Worm (Caenorhabditis elegans) whole organism, midembryonic: Measurements from ENCODE around the gene Y46E12A.2.

Experiments used
- cog-1 ChIP-seq: sonication (generic microtip); optimal IDR thresholded peaks from 2 replicates; lab custom pipeline; 2016; ENCODE audit warnings: missing genetic modification characterization, missing compliant biosample characterization
- flt-1 ChIP-seq: fragments of 200-800 bp; sonication (Bioruptor generic); IDR thresholded peaks from 2 replicates; pipeline ENCODE4 v1.3.6; 2022; ENCODE audit warnings: missing genetic modification characterization, missing compliant biosample characterization
- klf-2 ChIP-seq: fragments of 200-800 bp; sonication (Bioruptor generic); conservative IDR thresholded peaks from 2 replicates; pipeline ENCODE4 v1.3.6; 2022; ENCODE audit warnings: missing genetic modification reagents, missing genetic modification characterization, missing compliant biosample characterization
- med-1 ChIP-seq: sonication (generic microtip); optimal IDR thresholded peaks from 2 replicates; lab custom pipeline; 2017; ENCODE audit warnings: missing genetic modification characterization, mild to moderate bottlenecking, missing compliant biosample characterization, antibody characterized with exemption, missing genetic modification reagents; ENCODE audit not compliant: insufficient read depth
- ref-1 ChIP-seq: fragments of 200-800 bp; sonication (Bioruptor generic); conservative IDR thresholded peaks from 2 replicates; pipeline ENCODE4 v1.3.6; 2022; ENCODE audit warnings: missing genetic modification reagents, missing genetic modification characterization, missing compliant biosample characterization
- tab-1 ChIP-seq: fragments of 200-800 bp; sonication (Bioruptor generic); IDR thresholded peaks from 2 replicates; pipeline ENCODE4 v1.3.6; 2022; ENCODE audit warnings: missing genetic modification characterization, missing compliant biosample characterization
- ztf-23 ChIP-seq: fragments of 200-800 bp; sonication (Bioruptor generic); IDR thresholded peaks from 2 replicates; pipeline ENCODE4 v1.3.6; 2022; ENCODE audit warnings: missing genetic modification reagents, missing genetic modification characterization, missing compliant biosample characterization
- ztf-29 ChIP-seq: fragments of 200-800 bp; sonication (Bioruptor generic); IDR thresholded peaks from 2 replicates; pipeline ENCODE4 v1.3.6; 2022; ENCODE audit warnings: missing genetic modification reagents, missing genetic modification characterization, missing compliant biosample characterization

DNA sequence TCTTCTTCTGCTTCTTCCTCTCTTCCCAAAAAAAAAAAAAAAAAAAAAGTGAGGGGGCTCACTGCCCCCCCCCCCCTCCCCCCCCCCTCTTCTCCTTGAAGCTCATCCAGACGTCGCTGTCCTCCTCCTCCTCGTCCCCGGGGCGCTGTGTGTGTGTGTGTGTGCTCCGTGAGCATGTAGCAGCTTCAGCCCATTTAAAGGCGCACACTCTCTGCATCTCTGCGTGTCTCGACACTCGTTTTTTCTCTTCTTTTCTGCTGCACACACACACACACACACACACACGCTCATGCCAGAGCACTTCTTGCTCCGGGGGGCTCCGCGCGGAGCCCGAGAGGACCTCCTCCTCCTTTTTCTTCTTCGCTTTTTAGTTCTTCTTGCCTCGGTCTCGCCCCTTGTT, 27.0 kb downstream of the Y46E12A.2 start:
- TF ChIP-seq flt-1 (GFP tag; lab: Robert Waterston, UW) (no peak), cog-1 (tag; lab: Kevin White, UChicago) (no peak), ztf-29 (GFP tag; lab: Robert Waterston, UW) (no peak), med-1 (GFP tag; lab: Kevin White, UChicago) (no peak), tab-1 (GFP tag; lab: Robert Waterston, UW) (no peak), klf-2 (GFP tag; lab: Robert Waterston, UW) (no peak), ref-1 (GFP tag; lab: Robert Waterston, UW) (no peak), ztf-23 (peak; percentile 58; the same call in 1 of the 2 replicates)
